Fruit fly (Drosophila melanogaster) whole organism, prepupa: ENCODE measurements around the gene zetaCOP.

Source experiments
- CG10631 ChIP-seq: fragments of 200-800 bp; sonication (Bioruptor generic); optimal IDR thresholded peaks from 2 replicates; lab custom pipeline; 2016; ENCODE audit warnings: missing biosample characterization, missing genetic modification characterization
- CG11902 ChIP-seq: fragments of 200-800 bp; sonication (Bioruptor generic); optimal IDR thresholded peaks from 3 replicates; lab custom pipeline; 2016; ENCODE audit warnings: missing biosample characterization, missing genetic modification characterization
- CG15336 ChIP-seq: fragments of 200-800 bp; sonication (Bioruptor generic); IDR thresholded peaks from 2 replicates; pipeline ENCODE4 v1.3.6; 2022; ENCODE audit warnings: missing biosample characterization, missing genetic modification characterization
- CG8632 ChIP-seq: fragments of 200-800 bp; sonication (Bioruptor generic); optimal IDR thresholded peaks from 3 replicates; lab custom pipeline; 2016; ENCODE audit warnings: missing biosample characterization, missing genetic modification characterization
- CG9139 ChIP-seq: fragments of 200-800 bp; sonication (Bioruptor generic); optimal IDR thresholded peaks from 3 replicates; lab custom pipeline; 2017; ENCODE audit warnings: missing biosample characterization, mild to moderate bottlenecking, missing genetic modification characterization
- Ets96B ChIP-seq: fragments of 200-800 bp; optimal IDR thresholded peaks from 2 replicates; lab custom pipeline; 2019; ENCODE audit warnings: missing biosample characterization, mild to moderate bottlenecking, missing genetic modification characterization, moderate library complexity
- Hr38 ChIP-seq: sonication (Bioruptor generic); optimal IDR thresholded peaks from 2 replicates; lab custom pipeline; 2016; ENCODE audit warnings: missing biosample characterization, missing genetic modification characterization
- Sox14 ChIP-seq: fragments of 200-800 bp; sonication (Bioruptor generic); optimal IDR thresholded peaks from 3 replicates; lab custom pipeline; 2016; ENCODE audit warnings: missing biosample characterization, missing genetic modification characterization
- cyc ChIP-seq: fragments of 200-800 bp; sonication (Bioruptor generic); optimal IDR thresholded peaks from 3 replicates; lab custom pipeline; 2016; ENCODE audit warnings: missing biosample characterization, missing genetic modification characterization
- dsx ChIP-seq: fragments of 200-800 bp; optimal IDR thresholded peaks from 3 replicates; lab custom pipeline; 2019; ENCODE audit warnings: missing biosample characterization, mild to moderate bottlenecking, missing genetic modification characterization, moderate library complexity; ENCODE audit not compliant: poor library complexity, severe bottlenecking
- eg ChIP-seq: fragments of 200-800 bp; sonication (Bioruptor generic); IDR thresholded peaks from 3 replicates; pipeline ENCODE4 v1.3.6; 2022; ENCODE audit warnings: missing biosample characterization, missing genetic modification characterization
- esn ChIP-seq: fragments of 200-800 bp; sonication (Bioruptor generic); optimal IDR thresholded peaks from 2 replicates; lab custom pipeline; 2016; ENCODE audit warnings: missing biosample characterization, mild to moderate bottlenecking, missing genetic modification characterization, moderate library complexity
- salr ChIP-seq, 2 experiments: fragments of 200-800 bp; sonication (Bioruptor generic); optimal IDR thresholded peaks; 3 replicates each; lab custom pipeline; 2016 to 2018; ENCODE audit warnings: missing biosample characterization in 2 of 2, missing genetic modification characterization in 2 of 2, mild to moderate bottlenecking in 1 of 2

dm6 chr3L:16657014-16657413 lies 16.3 kb downstream of the zetaCOP start:
- TF ChIP-seq Ets96B (tag; lab: Kevin White, UChicago): peak; percentile 21
- no peak for TF ChIP-seq CG9139
- TF ChIP-seq dsx (GFP tag; lab: Kevin White, UChicago): no peak
- peak; percentile 6 for TF ChIP-seq cyc
- TF ChIP-seq Sox14 (GFP tag; lab: Kevin White, UChicago): peak; percentile 24
- TF ChIP-seq salr (GFP tag; optimal IDR thresholded peaks at IDR 0.05; lab: Kevin White, UChicago): peak in 1 of 2 experiments; percentile 36
- no peak for TF ChIP-seq CG8632 (GFP tag; lab: Kevin White, UChicago)
- no peak for TF ChIP-seq Hr38 (GFP tag; lab: Kevin White, UChicago)
- TF ChIP-seq CG10631 (GFP tag; lab: Kevin White, UChicago): peak; percentile 30
- peak; percentile 39 for TF ChIP-seq esn (GFP tag; lab: Kevin White, UChicago)
- 0 out of 3 replicates have a peak, but pooled peaks have one; percentile 42 for TF ChIP-seq eg (GFP tag; lab: Robert Waterston, UW)
- peak; percentile 62 for TF ChIP-seq CG15336 (GFP tag; lab: Robert Waterston, UW)
- TF ChIP-seq CG11902 (GFP tag; lab: Kevin White, UChicago): no peak
